Fruit fly (Drosophila melanogaster) whole organism, embryonic: Measurements from ENCODE around the gene Claspin.

Source experiments
- BEAF-32 ChIP-seq: fragments of 200-800 bp; sonication (Bioruptor generic); optimal IDR thresholded peaks from 3 replicates; lab custom pipeline; 2017; ENCODE audit warnings: missing biosample characterization, missing genetic modification characterization, mild to moderate bottlenecking, moderate library complexity, missing genetic modification reagents
- CG10267 ChIP-seq: fragments of 200-800 bp; sonication (Bioruptor generic); optimal IDR thresholded peaks from 2 replicates; lab custom pipeline; 2018; ENCODE audit warnings: missing biosample characterization, mild to moderate bottlenecking, missing genetic modification characterization, moderate library complexity
- CG12659 ChIP-seq: fragments of 200-800 bp; sonication (Bioruptor generic); optimal IDR thresholded peaks from 3 replicates; lab custom pipeline; 2017; ENCODE audit warnings: mild to moderate bottlenecking, missing biosample characterization, missing genetic modification reagents, missing genetic modification characterization
- CG13287 ChIP-seq: fragments of 200-800 bp; sonication (Bioruptor generic); IDR thresholded peaks from 2 replicates; pipeline ENCODE4 v1.3.6; 2022; ENCODE audit warnings: missing biosample characterization, missing genetic modification characterization; ENCODE audit not compliant: partially characterized antibody
- CG14710 ChIP-seq: fragments of 200-800 bp; sonication (Bioruptor generic); optimal IDR thresholded peaks from 3 replicates; lab custom pipeline; 2019; ENCODE audit warnings: missing biosample characterization, mild to moderate bottlenecking, missing genetic modification characterization, moderate library complexity
- CG16813 ChIP-seq: fragments of 200-800 bp; sonication (Bioruptor generic); IDR thresholded peaks from 3 replicates; pipeline ENCODE4 v1.3.6; 2022; ENCODE audit warnings: missing biosample characterization, missing genetic modification characterization; ENCODE audit not compliant: partially characterized antibody
- CG18619 ChIP-seq: fragments of 200-800 bp; sonication (Bioruptor generic); optimal IDR thresholded peaks from 3 replicates; lab custom pipeline; 2017; ENCODE audit warnings: missing biosample characterization, mild to moderate bottlenecking, missing genetic modification characterization
- CG2116 ChIP-seq: fragments of 200-800 bp; sonication (Bioruptor generic); optimal IDR thresholded peaks from 3 replicates; lab custom pipeline; 2018; ENCODE audit warnings: missing biosample characterization, mild to moderate bottlenecking, missing genetic modification characterization
- CG2120 ChIP-seq: fragments of 200-800 bp; sonication (Bioruptor generic); optimal IDR thresholded peaks from 3 replicates; lab custom pipeline; 2016; ENCODE audit warnings: missing biosample characterization, missing genetic modification characterization
- CG2129 ChIP-seq: fragments of 200-800 bp; sonication (Bioruptor generic); IDR thresholded peaks from 2 replicates; pipeline ENCODE4 v1.3.6; 2022; ENCODE audit warnings: missing biosample characterization, missing genetic modification characterization; ENCODE audit not compliant: partially characterized antibody
- CG34224 ChIP-seq: fragments of 200-800 bp; sonication (Bioruptor generic); IDR thresholded peaks from 3 replicates; pipeline ENCODE4 v1.3.6; 2022; ENCODE audit warnings: missing biosample characterization, missing genetic modification characterization; ENCODE audit not compliant: partially characterized antibody
- CG6791 ChIP-seq: fragments of 200-800 bp; sonication (Bioruptor generic); IDR thresholded peaks from 3 replicates; pipeline ENCODE4 v1.3.6; 2022; ENCODE audit warnings: missing biosample characterization, missing genetic modification characterization; ENCODE audit not compliant: partially characterized antibody
- CG8944 ChIP-seq: fragments of 200-800 bp; sonication (Bioruptor generic); optimal IDR thresholded peaks from 3 replicates; lab custom pipeline; 2016; ENCODE audit warnings: missing biosample characterization, missing genetic modification characterization
- CG9932 ChIP-seq: fragments of 200-800 bp; sonication (Bioruptor generic); IDR thresholded peaks from 2 replicates; pipeline ENCODE4 v1.3.6; 2022; ENCODE audit warnings: missing biosample characterization, missing genetic modification characterization
- CHES-1-like ChIP-seq: fragments of 200-800 bp; sonication (Bioruptor generic); optimal IDR thresholded peaks from 2 replicates; lab custom pipeline; 2016; ENCODE audit warnings: missing biosample characterization, missing genetic modification characterization
- Dref ChIP-seq: fragments of 200-800 bp; sonication (Bioruptor generic); IDR thresholded peaks from 2 replicates; pipeline ENCODE4 v1.3.6; 2022; ENCODE audit warnings: missing biosample characterization, missing genetic modification characterization
- E2f2 ChIP-seq: fragments of 200-800 bp; sonication (Bioruptor generic); IDR thresholded peaks from 2 replicates; pipeline ENCODE4 v1.3.6; 2022; ENCODE audit warnings: missing biosample characterization, missing genetic modification characterization
- Ets97D ChIP-seq: fragments of 200-800 bp; sonication (Bioruptor generic); optimal IDR thresholded peaks from 3 replicates; lab custom pipeline; 2016; ENCODE audit warnings: missing biosample characterization, missing genetic modification characterization
- GATAe ChIP-seq: fragments of 200-800 bp; sonication (Bioruptor generic); conservative IDR thresholded peaks from 2 replicates; pipeline ENCODE4 v1.3.6; 2022; ENCODE audit warnings: missing biosample characterization, missing genetic modification characterization
- MBD-R2 ChIP-seq: fragments of 200-800 bp; sonication (Bioruptor generic); IDR thresholded peaks from 2 replicates; pipeline ENCODE4 v1.3.6; 2022; ENCODE audit warnings: missing biosample characterization, missing genetic modification characterization
- MESR4 ChIP-seq: fragments of 200-800 bp; sonication (Bioruptor generic); optimal IDR thresholded peaks from 2 replicates; lab custom pipeline; 2018; ENCODE audit warnings: missing biosample characterization, mild to moderate bottlenecking, missing genetic modification characterization, moderate library complexity
- Pdp1 ChIP-seq, 2 experiments: fragments of 200-800 bp; sonication (Bioruptor generic); optimal IDR thresholded peaks; 3 replicates each; lab custom pipeline; 2016; ENCODE audit warnings: missing biosample characterization in 2 of 2, missing genetic modification characterization in 2 of 2, mild to moderate bottlenecking in 1 of 2, moderate library complexity in 1 of 2
- Rfx ChIP-seq: fragments of 200-800 bp; sonication (Bioruptor generic); IDR thresholded peaks from 2 replicates; pipeline ENCODE4 v1.3.6; 2022; ENCODE audit warnings: missing biosample characterization, missing genetic modification characterization
- chinmo ChIP-seq: fragments of 200-800 bp; sonication (Bioruptor generic); IDR thresholded peaks from 4 replicates; pipeline ENCODE4 v1.3.6; 2022; ENCODE audit warnings: missing biosample characterization, missing genetic modification characterization; ENCODE audit not compliant: partially characterized antibody
- dm ChIP-seq: fragments of 200-800 bp; sonication (Bioruptor generic); optimal IDR thresholded peaks from 3 replicates; lab custom pipeline; 2016; ENCODE audit warnings: missing biosample characterization, missing genetic modification characterization
- inv ChIP-seq: fragments of 200-800 bp; sonication (Bioruptor generic); IDR thresholded peaks from 2 replicates; pipeline ENCODE4 v1.3.6; 2022; ENCODE audit warnings: missing biosample characterization, missing genetic modification characterization; ENCODE audit not compliant: partially characterized antibody
- jumu ChIP-seq: fragments of 200-800 bp; sonication (Bioruptor generic); optimal IDR thresholded peaks from 3 replicates; lab custom pipeline; 2016; ENCODE audit warnings: missing biosample characterization, missing genetic modification characterization
- pzg ChIP-seq: fragments of 200-800 bp; sonication (Bioruptor generic); optimal IDR thresholded peaks from 3 replicates; lab custom pipeline; 2018; ENCODE audit warnings: missing biosample characterization, mild to moderate bottlenecking, missing genetic modification characterization, moderate library complexity
- stwl ChIP-seq: fragments of 200-800 bp; sonication (Bioruptor generic); optimal IDR thresholded peaks from 3 replicates; lab custom pipeline; 2018; ENCODE audit warnings: missing biosample characterization, mild to moderate bottlenecking, missing genetic modification characterization, moderate library complexity
- tna ChIP-seq: fragments of 200-800 bp; sonication (Bioruptor generic); IDR thresholded peaks from 2 replicates; pipeline ENCODE4 v1.3.6; 2022; ENCODE audit warnings: missing biosample characterization, missing genetic modification characterization; ENCODE audit not compliant: partially characterized antibody
- vnd ChIP-seq: fragments of 200-800 bp; sonication (Bioruptor generic); IDR thresholded peaks from 3 replicates; pipeline ENCODE4 v1.3.6; 2022; ENCODE audit warnings: missing biosample characterization, missing genetic modification characterization; ENCODE audit not compliant: partially characterized antibody
- vvl ChIP-seq: fragments of 200-800 bp; sonication (Bioruptor generic); IDR thresholded peaks from 2 replicates; pipeline ENCODE4 v1.3.6; 2022; ENCODE audit warnings: missing biosample characterization, missing genetic modification characterization
- zen2 ChIP-seq: fragments of 200-800 bp; sonication (Bioruptor generic); IDR thresholded peaks from 3 replicates; pipeline ENCODE4 v1.3.6; 2022; ENCODE audit warnings: missing biosample characterization, missing genetic modification characterization; ENCODE audit not compliant: partially characterized antibody

Claspin gene

DNA sequence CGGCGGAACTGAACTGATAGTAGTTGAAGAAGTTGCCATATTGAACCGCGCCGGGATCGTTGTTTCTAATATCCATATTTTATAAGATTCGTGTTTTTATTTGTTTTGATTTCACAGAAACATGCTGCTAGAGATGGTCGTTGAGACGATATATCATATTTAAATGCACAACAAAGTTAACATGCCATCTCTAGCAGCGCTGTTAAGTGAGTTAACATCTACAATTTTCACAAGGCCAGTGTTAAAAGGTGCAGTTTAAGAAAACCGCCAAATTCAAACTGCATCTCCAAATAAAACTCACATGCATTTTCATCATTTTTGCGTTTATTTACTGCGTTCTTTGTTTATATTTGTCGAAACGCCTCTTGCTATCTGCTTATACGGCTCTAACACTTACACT is 54.1 kb downstream of the Claspin start, which contains the start of gene CG11342 (continued):
- TF ChIP-seq CG6791 (GFP tag; lab: Robert Waterston, UW) = peak; percentile 78
- peak; percentile 99 for TF ChIP-seq stwl (tag; lab: Kevin White, UChicago)
- peak; percentile 44 for TF ChIP-seq CG2116
- peak in 1 of 2 experiments; percentile 3 for TF ChIP-seq Pdp1 (GFP tag; optimal IDR thresholded peaks at IDR 0.05; lab: Kevin White, UChicago)
- TF ChIP-seq MESR4 (GFP tag; lab: Kevin White, UChicago) = peak; percentile 24
- TF ChIP-seq vvl (GFP tag; lab: Robert Waterston, UW) = 0 out of 2 replicates have a peak, but pooled peaks have one; percentile 13
- peak; percentile 31; the same call in 1 of the 2 replicates for TF ChIP-seq tna
- TF ChIP-seq CG10267 = peak; percentile 89
- TF ChIP-seq CG16813 = peak; percentile 78
- TF ChIP-seq inv (GFP tag; lab: Robert Waterston, UW) = peak; percentile 64; the same call in 1 of the 2 replicates
- peak; percentile 66; the same call in 1 of the 2 replicates for TF ChIP-seq CG2129
- TF ChIP-seq vnd (GFP tag; lab: Robert Waterston, UW) = peak; percentile 64
- TF ChIP-seq chinmo (GFP tag; lab: Robert Waterston, UW) = peak; percentile 82; the same call in 2 of the 4 replicates
- peak; percentile 17 for TF ChIP-seq CG14710 (tag; lab: Kevin White, UChicago)
- peak; percentile 47 for TF ChIP-seq MBD-R2
- TF ChIP-seq Rfx (GFP tag; lab: Robert Waterston, UW) = peak; percentile 43; the same call in 1 of the 2 replicates
- TF ChIP-seq E2f2 (GFP tag; lab: Robert Waterston, UW) = peak; percentile 93
- peak; percentile 83 for TF ChIP-seq zen2 (GFP tag; lab: Robert Waterston, UW)
- TF ChIP-seq GATAe (GFP tag; lab: Robert Waterston, UW) = no peak
- TF ChIP-seq Dref (GFP tag; lab: Robert Waterston, UW) = no peak
- peak; percentile 94 for TF ChIP-seq CG13287 (GFP tag; lab: Robert Waterston, UW)
- no peak for TF ChIP-seq CG18619 (GFP tag; lab: Kevin White, UChicago)
- TF ChIP-seq pzg (GFP tag; lab: Kevin White, UChicago) = peak; percentile 42
- TF ChIP-seq dm (GFP tag; lab: Kevin White, UChicago) = peak; percentile 47
- peak; percentile 88 for TF ChIP-seq CG34224 (GFP tag; lab: Robert Waterston, UW)
- peak; percentile 80 for TF ChIP-seq BEAF-32 (GFP tag; lab: Kevin White, UChicago)
- TF ChIP-seq CG9932 (GFP tag; lab: Robert Waterston, UW) = peak; percentile 50
- TF ChIP-seq CG12659 = peak; percentile 15
- no peak for TF ChIP-seq CG8944 (GFP tag; lab: Kevin White, UChicago)
- TF ChIP-seq jumu = no peak
- peak; percentile 11 for TF ChIP-seq CHES-1-like (GFP tag; lab: Kevin White, UChicago)
- peak; percentile 38 for TF ChIP-seq CG2120
- TF ChIP-seq Ets97D (GFP tag; lab: Kevin White, UChicago) = peak; percentile 58
